Fruit fly (Drosophila melanogaster): ENCODE data around the gene CG43255.

Gene CG43255

dm6 chrX:8923587-8923986 is at the start of gene CG43255, which contains the start of gene CG12661:
Gene CG43255 (plus strand): TSS chrX:8923960.
Gene CG12661 (minus strand): TSS chrX:8923687.
- TF ChIP-seq usp (GFP tag; optimal IDR thresholded peaks at IDR 0.05) (no peak), Dll (optimal IDR thresholded peaks at IDR 0.05) (no peak), pan (optimal IDR thresholded peaks at IDR 0.05) (no peak), EcR (GFP tag; optimal IDR thresholded peaks at IDR 0.05) (no peak), CG8478 (optimal IDR thresholded peaks at IDR 0.05) (no peak), psq (optimal IDR thresholded peaks at IDR 0.05) (no peak)

dm6 chrX:8878967-8879554 is 44.7 kb upstream of the CG43255 start:
- TF ChIP-seq usp (GFP tag; optimal IDR thresholded peaks at IDR 0.05) (no peak), psq (optimal IDR thresholded peaks at IDR 0.05) (no peak), pan (optimal IDR thresholded peaks at IDR 0.05) (no peak), CG8478 (optimal IDR thresholded peaks at IDR 0.05) (no peak), Dll (optimal IDR thresholded peaks at IDR 0.05) (no peak), EcR (GFP tag; optimal IDR thresholded peaks at IDR 0.05) (no peak)

dm6 chrX:8881729-8882128 is 42.0 kb upstream of the CG43255 start:
- no peak for TF ChIP-seq psq (optimal IDR thresholded peaks at IDR 0.05)
- TF ChIP-seq CG8478 (optimal IDR thresholded peaks at IDR 0.05), result no peak
- no peak for TF ChIP-seq usp (GFP tag; optimal IDR thresholded peaks at IDR 0.05)
- no peak for TF ChIP-seq Dll (optimal IDR thresholded peaks at IDR 0.05)
- TF ChIP-seq EcR (GFP tag; optimal IDR thresholded peaks at IDR 0.05), result no peak
- no peak for TF ChIP-seq pan (optimal IDR thresholded peaks at IDR 0.05)

dm6 chrX:8883388-8883787 is 40.4 kb upstream of the CG43255 start:
- TF ChIP-seq CG8478 (optimal IDR thresholded peaks at IDR 0.05), result no peak
- TF ChIP-seq EcR (GFP tag; optimal IDR thresholded peaks at IDR 0.05), result no peak
- no peak for TF ChIP-seq usp (GFP tag; optimal IDR thresholded peaks at IDR 0.05)
- TF ChIP-seq psq (optimal IDR thresholded peaks at IDR 0.05), result no peak
- no peak for TF ChIP-seq Dll (optimal IDR thresholded peaks at IDR 0.05)
- no peak for TF ChIP-seq pan (optimal IDR thresholded peaks at IDR 0.05)

- TF ChIP-seq EcR (GFP tag; optimal IDR thresholded peaks at IDR 0.05), result no peak
- no peak for TF ChIP-seq Dll (optimal IDR thresholded peaks at IDR 0.05)
- no peak for TF ChIP-seq psq (optimal IDR thresholded peaks at IDR 0.05)
- no peak for TF ChIP-seq usp (GFP tag; optimal IDR thresholded peaks at IDR 0.05)
- no peak for TF ChIP-seq pan (optimal IDR thresholded peaks at IDR 0.05)
- TF ChIP-seq CG8478 (optimal IDR thresholded peaks at IDR 0.05), result no peak
These were observed 39.8 kb upstream of the CG43255 start for dm6 chrX:8883954-8884353.

- no peak for TF ChIP-seq usp (GFP tag; optimal IDR thresholded peaks at IDR 0.05)
- no peak for TF ChIP-seq EcR (GFP tag; optimal IDR thresholded peaks at IDR 0.05)
- no peak for TF ChIP-seq pan (optimal IDR thresholded peaks at IDR 0.05)
- no peak for TF ChIP-seq Dll (optimal IDR thresholded peaks at IDR 0.05)
- TF ChIP-seq psq (optimal IDR thresholded peaks at IDR 0.05), result no peak
- no peak for TF ChIP-seq CG8478 (optimal IDR thresholded peaks at IDR 0.05)
These were observed 39.1 kb upstream of the CG43255 start for dm6 chrX:8884678-8885077.

dm6 chrX:8885177-8885576 is 38.6 kb upstream of the CG43255 start:
- TF ChIP-seq usp (GFP tag; optimal IDR thresholded peaks at IDR 0.05), result no peak
- no peak for TF ChIP-seq EcR (GFP tag; optimal IDR thresholded peaks at IDR 0.05)

dm6 chrX:8887410-8887809 is 36.4 kb upstream of the CG43255 start:
- TF ChIP-seq usp (GFP tag; optimal IDR thresholded peaks at IDR 0.05) (no peak), pan (optimal IDR thresholded peaks at IDR 0.05) (no peak), CG8478 (optimal IDR thresholded peaks at IDR 0.05) (no peak), EcR (GFP tag; optimal IDR thresholded peaks at IDR 0.05) (no peak), Dll (optimal IDR thresholded peaks at IDR 0.05) (no peak), psq (optimal IDR thresholded peaks at IDR 0.05) (no peak)

dm6 chrX:8888861-8889392 is 34.8 kb upstream of the CG43255 start:
- peak; percentile 78 for TF ChIP-seq pan (optimal IDR thresholded peaks at IDR 0.05)
- no peak for TF ChIP-seq EcR (GFP tag; optimal IDR thresholded peaks at IDR 0.05)
- TF ChIP-seq usp (GFP tag; optimal IDR thresholded peaks at IDR 0.05), result no peak
- TF ChIP-seq psq (optimal IDR thresholded peaks at IDR 0.05), result no peak
- no peak for TF ChIP-seq CG8478 (optimal IDR thresholded peaks at IDR 0.05)
- TF ChIP-seq Dll (optimal IDR thresholded peaks at IDR 0.05), result no peak

dm6 chrX:8890974-8891373 is 32.8 kb upstream of the CG43255 start:
- no peak for TF ChIP-seq usp (GFP tag; optimal IDR thresholded peaks at IDR 0.05)
- no peak for TF ChIP-seq EcR (GFP tag; optimal IDR thresholded peaks at IDR 0.05)
- TF ChIP-seq psq (optimal IDR thresholded peaks at IDR 0.05), result no peak
- no peak for TF ChIP-seq Dll (optimal IDR thresholded peaks at IDR 0.05)

- TF ChIP-seq Dll (optimal IDR thresholded peaks at IDR 0.05) (peak; percentile 85), EcR (GFP tag; optimal IDR thresholded peaks at IDR 0.05) (no peak), pan (optimal IDR thresholded peaks at IDR 0.05) (peak; percentile 52)
These were observed 32.0 kb upstream of the CG43255 start for dm6 chrX:8891565-8892276.

- TF ChIP-seq psq (optimal IDR thresholded peaks at IDR 0.05) (no peak), usp (GFP tag; optimal IDR thresholded peaks at IDR 0.05) (no peak), pan (optimal IDR thresholded peaks at IDR 0.05) (no peak), EcR (GFP tag; optimal IDR thresholded peaks at IDR 0.05) (no peak), Dll (optimal IDR thresholded peaks at IDR 0.05) (no peak), CG8478 (optimal IDR thresholded peaks at IDR 0.05) (no peak)
These were observed 31.2 kb upstream of the CG43255 start for dm6 chrX:8892445-8893009.

All from whole organism.